Worm (Caenorhabditis elegans) whole organism, L3 larva: ENCODE measurements around the gene R03D7.2.
A peak's percentile ranks its signal among the peaks of the same experiment; 100 is the strongest.

Source experiments
- aly-2 ChIP-seq: fragments of 150-350 bp; optimal IDR thresholded peaks from 2 replicates; lab custom pipeline; 2014; ENCODE audit warnings: missing biosample characterization, missing genetic modification characterization
- ama-1 ChIP-seq: fragments of 150-350 bp; optimal IDR thresholded peaks from 2 replicates; lab custom pipeline; 2018
- ceh-16 ChIP-seq: sonication (generic microtip); optimal IDR thresholded peaks from 2 replicates; lab custom pipeline; 2017; ENCODE audit warnings: missing biosample characterization, missing genetic modification characterization
- ceh-82 ChIP-seq: fragments of 150-350 bp; optimal IDR thresholded peaks from 2 replicates; lab custom pipeline; 2014; ENCODE audit warnings: missing biosample characterization, missing genetic modification characterization
- daf-12 ChIP-seq: fragments of 150-350 bp; optimal IDR thresholded peaks from 2 replicates; lab custom pipeline; 2014; ENCODE audit warnings: missing biosample characterization, missing genetic modification reagents, missing genetic modification characterization
- egl-27 ChIP-seq: sonication (generic microtip); optimal IDR thresholded peaks from 4 replicates; lab custom pipeline; 2017; ENCODE audit warnings: missing biosample characterization, missing genetic modification reagents, missing genetic modification characterization
- egl-5 ChIP-seq: fragments of 150-350 bp; optimal IDR thresholded peaks from 2 replicates; lab custom pipeline; 2017; ENCODE audit warnings: missing biosample characterization, missing genetic modification reagents, missing genetic modification characterization, inconsistent platforms
- elt-1 ChIP-seq: fragments of 150-350 bp; optimal IDR thresholded peaks from 2 replicates; lab custom pipeline; 2014; ENCODE audit warnings: missing biosample characterization, missing genetic modification characterization
- elt-3 ChIP-seq, 3 experiments: fragments of 150-350 bp in 1 of 3; sonication (generic microtip) in 2 of 3; optimal IDR thresholded peaks; 2 replicates in 2 of 3; 4 replicates in 1 of 3; lab custom pipeline; 2014 to 2017; ENCODE audit warnings: missing biosample characterization in 3 of 3, missing genetic modification characterization in 3 of 3
- fkh-10 ChIP-seq: sonication (generic microtip); optimal IDR thresholded peaks from 2 replicates; lab custom pipeline; 2017; ENCODE audit warnings: missing biosample characterization, missing genetic modification reagents, missing genetic modification characterization
- fos-1 ChIP-seq: fragments of 150-350 bp; optimal IDR thresholded peaks from 2 replicates; lab custom pipeline; 2014; ENCODE audit warnings: missing biosample characterization, missing genetic modification characterization
- hmg-11 ChIP-seq: sonication (generic microtip); optimal IDR thresholded peaks from 2 replicates; lab custom pipeline; 2016; ENCODE audit warnings: missing genetic modification characterization, missing compliant biosample characterization
- lin-15B ChIP-seq: fragments of 150-350 bp; optimal IDR thresholded peaks from 2 replicates; lab custom pipeline; 2014; ENCODE audit warnings: missing biosample characterization, missing genetic modification characterization
- lin-39 ChIP-seq: fragments of 150-350 bp; optimal IDR thresholded peaks from 2 replicates; lab custom pipeline; 2018; ENCODE audit warnings: missing biosample characterization, missing genetic modification reagents, missing genetic modification characterization
- lsy-12 ChIP-seq: sonication (generic microtip); optimal IDR thresholded peaks from 2 replicates; lab custom pipeline; 2016; ENCODE audit warnings: mild to moderate bottlenecking, missing genetic modification characterization, missing compliant biosample characterization
- mdl-1 ChIP-seq: fragments of 150-350 bp; optimal IDR thresholded peaks from 2 replicates; lab custom pipeline; 2014; ENCODE audit warnings: missing biosample characterization, missing genetic modification characterization
- nfya-1 ChIP-seq: sonication (generic microtip); optimal IDR thresholded peaks from 2 replicates; lab custom pipeline; 2017; ENCODE audit warnings: missing genetic modification characterization, mild to moderate bottlenecking, missing compliant biosample characterization, antibody characterized with exemption, moderate library complexity; ENCODE audit not compliant: insufficient read depth
- nhr-11 ChIP-seq: fragments of 150-350 bp; optimal IDR thresholded peaks from 2 replicates; lab custom pipeline; 2014; ENCODE audit warnings: missing biosample characterization, missing genetic modification characterization
- nhr-12 ChIP-seq: fragments of 150-350 bp; optimal IDR thresholded peaks from 2 replicates; lab custom pipeline; 2014; ENCODE audit warnings: missing biosample characterization, missing genetic modification characterization
- nhr-23 ChIP-seq: fragments of 150-350 bp; optimal IDR thresholded peaks from 2 replicates; lab custom pipeline; 2014; ENCODE audit warnings: missing biosample characterization, missing genetic modification reagents, missing genetic modification characterization
- nhr-237 ChIP-seq: fragments of 150-350 bp; optimal IDR thresholded peaks from 2 replicates; lab custom pipeline; 2014; ENCODE audit warnings: missing biosample characterization, missing genetic modification characterization
- nhr-25 ChIP-seq: sonication (generic microtip); optimal IDR thresholded peaks from 2 replicates; lab custom pipeline; 2017; ENCODE audit warnings: missing biosample characterization, missing genetic modification characterization
- nhr-28 ChIP-seq: fragments of 150-350 bp; optimal IDR thresholded peaks from 2 replicates; lab custom pipeline; 2014; ENCODE audit warnings: missing biosample characterization, missing genetic modification characterization
- nhr-43 ChIP-seq: sonication (generic microtip); optimal IDR thresholded peaks from 2 replicates; lab custom pipeline; 2016; ENCODE audit warnings: mild to moderate bottlenecking, missing genetic modification characterization, missing compliant biosample characterization; ENCODE audit not compliant: poor library complexity, severe bottlenecking
- nhr-67 ChIP-seq: fragments of 150-350 bp; optimal IDR thresholded peaks from 2 replicates; lab custom pipeline; 2014; ENCODE audit warnings: missing biosample characterization, missing genetic modification characterization
- nhr-76 ChIP-seq: fragments of 150-350 bp; sonication (generic microtip); optimal IDR thresholded peaks from 5 replicates; lab custom pipeline; 2014; ENCODE audit warnings: missing biosample characterization, missing genetic modification characterization
- pha-4 ChIP-seq: fragments of 150-350 bp; optimal IDR thresholded peaks from 2 replicates; lab custom pipeline; 2014; ENCODE audit warnings: missing biosample characterization, missing genetic modification reagents, missing genetic modification characterization
- pqm-1 ChIP-seq: fragments of 150-350 bp; optimal IDR thresholded peaks from 2 replicates; lab custom pipeline; 2017; ENCODE audit warnings: missing biosample characterization, missing genetic modification characterization, inconsistent platforms
- skn-1 ChIP-seq: fragments of 150-350 bp; optimal IDR thresholded peaks from 2 replicates; lab custom pipeline; 2014; ENCODE audit warnings: missing biosample characterization, missing genetic modification characterization
- snpc-4 ChIP-seq: fragments of 150-350 bp; optimal IDR thresholded peaks from 2 replicates; lab custom pipeline; 2014; ENCODE audit warnings: missing biosample characterization, missing genetic modification characterization
- tbx-2 ChIP-seq: sonication (generic microtip); optimal IDR thresholded peaks from 2 replicates; lab custom pipeline; 2016; ENCODE audit warnings: mild to moderate bottlenecking, missing genetic modification characterization, missing compliant biosample characterization
- unc-39 ChIP-seq: sonication (generic microtip); optimal IDR thresholded peaks from 4 replicates; lab custom pipeline; 2017; ENCODE audit warnings: missing biosample characterization, missing genetic modification characterization
- unc-62 ChIP-seq: fragments of 150-350 bp; sonication (generic microtip); optimal IDR thresholded peaks from 4 replicates; lab custom pipeline; 2014; ENCODE audit warnings: missing biosample characterization, missing genetic modification reagents, missing genetic modification characterization
- zag-1 ChIP-seq: fragments of 150-350 bp; optimal IDR thresholded peaks from 2 replicates; lab custom pipeline; 2014; ENCODE audit warnings: missing biosample characterization, missing genetic modification characterization
- ztf-11 ChIP-seq: fragments of 150-350 bp; optimal IDR thresholded peaks from 2 replicates; lab custom pipeline; 2014; ENCODE audit warnings: missing biosample characterization, missing genetic modification characterization
- ztf-4 ChIP-seq: fragments of 150-350 bp; optimal IDR thresholded peaks from 2 replicates; lab custom pipeline; 2014; ENCODE audit warnings: missing biosample characterization, missing genetic modification characterization

Gene R03D7.2

DNA sequence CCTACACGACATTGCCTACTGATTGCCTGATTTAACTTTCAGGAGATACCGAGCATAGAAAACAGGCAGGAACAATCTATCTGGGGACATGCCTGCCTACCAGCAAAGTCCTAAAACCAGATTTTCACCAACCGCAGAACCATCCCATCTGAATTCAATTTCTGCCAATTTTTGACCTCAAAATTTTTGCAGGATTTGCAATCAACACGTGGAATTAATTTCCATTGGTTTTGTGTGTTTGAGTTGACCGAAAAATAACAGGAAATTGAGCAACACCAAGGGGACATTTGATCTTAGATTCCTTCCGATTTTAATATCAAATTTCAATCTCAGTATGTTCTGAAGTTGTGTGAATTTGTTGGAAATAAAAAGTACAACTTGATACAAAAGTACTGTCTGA, 36.0 kb downstream of the R03D7.2 start:
- TF ChIP-seq tbx-2 (tag; lab: Kevin White, UChicago) (no peak), nhr-237 (tag; lab: Kevin White, UChicago) (no peak), nhr-11 (tag; lab: Kevin White, UChicago) (no peak), daf-12 (tag; lab: Kevin White, UChicago) (no peak), ama-1 (lab: Kevin White, UChicago) (no peak), aly-2 (no peak), unc-39 (tag; lab: Kevin White, UChicago) (no peak), egl-5 (tag; lab: Kevin White, UChicago) (no peak)

DNA sequence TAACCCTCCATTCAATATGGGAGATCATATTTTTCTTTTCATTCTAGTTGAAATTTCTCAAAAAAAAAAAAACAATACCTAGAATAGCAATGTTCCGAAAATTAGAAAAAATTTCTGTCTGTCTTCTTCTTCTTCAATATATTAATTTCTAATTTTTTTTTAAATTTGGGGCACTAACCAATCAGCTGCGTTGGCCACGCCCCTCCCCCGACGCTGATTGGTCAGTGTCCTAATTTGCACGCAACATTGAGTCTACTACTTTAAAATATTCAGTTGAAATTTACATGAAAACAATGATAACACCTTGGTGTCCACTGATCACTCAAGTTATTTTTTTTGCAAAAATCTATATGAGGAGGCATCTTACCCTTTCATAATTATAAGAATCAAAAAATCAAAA, 39.0 kb downstream of the R03D7.2 start:
- peak; percentile 71 for TF ChIP-seq nfya-1 (tag; lab: Kevin White, UChicago)
- no peak for TF ChIP-seq elt-3 (tag; optimal IDR thresholded peaks at IDR 0.05; lab: Kevin White, UChicago)
- no peak for TF ChIP-seq nhr-76 (tag; lab: Kevin White, UChicago)
- TF ChIP-seq mdl-1 (tag; lab: Kevin White, UChicago) = no peak
- TF ChIP-seq nhr-25 (tag; lab: Kevin White, UChicago) = no peak
- TF ChIP-seq aly-2 = no peak
- no peak for TF ChIP-seq tbx-2 (tag; lab: Kevin White, UChicago)

DNA sequence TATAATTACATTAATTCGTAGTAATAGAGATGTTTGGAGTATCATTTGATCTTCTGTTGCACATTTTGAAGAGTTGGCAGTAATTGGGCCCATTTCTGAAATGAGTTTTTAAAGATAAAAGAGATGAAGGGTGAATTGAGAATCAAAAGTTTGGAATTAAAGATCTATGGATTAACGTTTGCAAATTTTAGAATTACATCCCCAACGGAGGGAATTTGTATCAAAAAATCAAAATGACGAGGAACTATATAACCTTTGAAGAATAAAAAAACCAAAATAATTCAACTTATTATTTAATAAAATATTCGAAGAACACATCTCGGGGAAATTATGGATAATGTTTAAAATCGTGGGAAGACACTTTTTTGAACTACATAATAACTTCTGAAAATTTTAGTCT, 40.0 kb downstream of the R03D7.2 start, which contains the start of gene sra-10:
Gene sra-10 (minus strand): TSS at position 101 of the 400 bp plus-strand sequence.
- no peak for TF ChIP-seq daf-12 (tag; lab: Kevin White, UChicago)
- TF ChIP-seq ama-1 (lab: Kevin White, UChicago) = no peak
- no peak for TF ChIP-seq lsy-12 (tag; lab: Kevin White, UChicago)
- TF ChIP-seq tbx-2 (tag; lab: Kevin White, UChicago) = no peak
- TF ChIP-seq aly-2 = no peak
- TF ChIP-seq elt-3 (tag; optimal IDR thresholded peaks at IDR 0.05; lab: Kevin White, UChicago) = no peak
- no peak for TF ChIP-seq hmg-11 (tag; lab: Kevin White, UChicago)
- no peak for TF ChIP-seq pha-4
- no peak for TF ChIP-seq nhr-11 (tag; lab: Kevin White, UChicago)
- TF ChIP-seq elt-1 (tag; lab: Kevin White, UChicago) = no peak
- TF ChIP-seq egl-5 (tag; lab: Kevin White, UChicago) = no peak
- TF ChIP-seq nfya-1 (tag; lab: Kevin White, UChicago) = no peak
- TF ChIP-seq, all 47 proteins: peak for 0

DNA sequence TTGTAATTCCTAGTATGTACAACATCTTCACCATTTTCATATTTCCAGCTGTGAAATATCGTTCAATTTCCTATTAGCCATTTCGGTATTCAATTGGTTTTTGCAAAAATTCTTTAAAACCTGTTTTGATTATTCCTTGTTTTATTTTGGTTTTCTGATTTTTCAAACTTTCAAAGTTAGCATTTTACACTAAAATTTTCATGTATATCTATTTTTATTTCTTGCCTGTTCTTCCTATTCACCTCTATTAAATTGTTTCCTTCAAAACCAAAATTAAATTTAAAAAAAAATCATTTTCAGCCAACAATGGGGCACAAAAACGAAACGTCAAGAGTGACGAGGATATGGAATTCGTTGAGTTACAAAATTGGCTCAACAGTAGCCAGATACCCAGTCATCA, 46.0 kb downstream of the R03D7.2 start, which contains the start of gene ptr-8:
Gene ptr-8 (plus strand): TSS at position 301 of the 400 bp plus-strand sequence.
- TF ChIP-seq nhr-28 = no peak
- no peak for TF ChIP-seq nfya-1 (tag; lab: Kevin White, UChicago)
- TF ChIP-seq ceh-16 = no peak
- TF ChIP-seq egl-27 (tag; lab: Kevin White, UChicago) = no peak
- TF ChIP-seq nhr-12 (tag; lab: Kevin White, UChicago) = no peak
- TF ChIP-seq aly-2 = no peak
- no peak for TF ChIP-seq unc-39 (tag; lab: Kevin White, UChicago)
- no peak for TF ChIP-seq ztf-4

DNA sequence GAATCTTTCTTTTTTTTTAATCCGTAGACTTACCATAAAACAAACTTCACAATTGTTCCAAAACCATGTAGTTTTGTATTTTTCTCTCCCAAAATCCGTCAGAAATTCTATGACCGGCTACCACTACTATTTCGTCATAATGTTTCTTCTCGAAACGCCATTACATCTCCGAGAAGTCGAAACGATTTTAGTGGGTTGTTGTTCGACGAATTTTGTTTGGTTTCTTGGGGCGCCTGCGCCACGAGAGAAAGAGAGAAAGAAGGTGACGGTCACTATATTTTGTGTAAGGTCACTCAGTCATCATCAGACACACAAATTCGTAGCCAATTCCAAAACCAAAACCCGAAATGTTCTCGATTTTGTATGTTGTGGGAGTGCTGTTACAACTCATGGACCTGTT, 47.9 kb downstream of the R03D7.2 start:
- peak; percentile 16 for TF ChIP-seq egl-5 (tag; lab: Kevin White, UChicago)
- peak; percentile 75 for TF ChIP-seq nhr-23 (tag; lab: Kevin White, UChicago)
- TF ChIP-seq nhr-25 (tag; lab: Kevin White, UChicago) = peak; percentile 69
- no peak for TF ChIP-seq fkh-10 (GFP tag; lab: Kevin White, UChicago)
- TF ChIP-seq, all 47 proteins: peak for 3

DNA sequence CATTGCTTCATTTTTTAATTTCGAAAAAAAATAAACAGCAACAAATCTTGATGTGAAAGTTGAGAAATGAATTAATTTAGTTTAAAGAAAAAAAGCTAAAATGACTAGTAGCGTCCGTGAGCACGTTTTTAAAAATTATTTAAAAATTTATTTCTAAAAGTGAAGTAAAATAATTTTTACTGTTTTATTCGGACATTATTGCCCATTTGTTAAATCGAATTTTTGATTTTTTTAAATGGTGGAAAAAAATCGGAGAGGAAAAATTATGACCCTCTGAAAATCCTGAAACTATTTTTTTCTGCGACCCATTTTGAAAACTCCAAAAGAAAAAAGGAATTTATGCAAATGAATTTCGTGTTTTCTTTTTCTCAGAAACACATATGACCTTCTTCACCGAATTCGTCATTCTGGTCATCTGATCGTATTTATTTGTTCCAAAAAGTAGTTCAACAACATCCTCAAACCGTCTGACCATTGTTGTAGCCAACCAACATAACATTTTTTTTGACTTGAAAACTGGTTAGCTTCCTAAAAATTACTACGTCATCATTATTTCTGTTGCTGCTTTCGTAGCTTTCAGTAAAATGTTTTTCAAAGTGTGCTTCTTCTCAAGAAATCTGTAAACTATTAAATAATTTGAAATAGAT, 49.0 kb downstream of the R03D7.2 start, which contains the start of gene F44F4.3:
Gene F44F4.3 (minus strand): TSS at position 51 of the 647 bp plus-strand sequence.
- TF ChIP-seq nhr-23 (tag; lab: Kevin White, UChicago) = peak; percentile 68
- no peak for TF ChIP-seq lin-39 (tag; lab: Kevin White, UChicago)

DNA sequence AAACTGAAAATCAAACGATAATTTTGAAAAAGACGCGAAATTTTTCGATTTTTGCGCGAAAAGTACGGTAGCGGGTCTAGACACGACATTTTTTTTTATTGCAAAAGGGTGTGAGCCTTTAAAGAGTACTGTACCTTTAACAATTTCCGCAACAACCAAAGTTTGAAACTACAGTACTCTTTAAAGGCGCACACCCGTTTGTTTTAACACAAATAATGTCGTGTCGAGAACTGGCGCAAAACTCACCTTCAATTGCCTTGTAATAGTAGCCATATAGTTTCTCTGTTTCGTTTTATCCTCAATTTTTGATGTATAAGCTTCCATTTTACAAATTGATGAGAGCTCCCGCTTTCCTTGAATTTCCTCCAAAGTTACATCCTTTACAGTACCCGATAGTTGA, 49.7 kb downstream of the R03D7.2 start:
- TF ChIP-seq unc-62 (GFP tag; lab: Kevin White, UChicago) = no peak
- TF ChIP-seq skn-1 (tag; lab: Kevin White, UChicago) = no peak
- TF ChIP-seq egl-5 (tag; lab: Kevin White, UChicago) = no peak
- TF ChIP-seq pqm-1 (tag; lab: Kevin White, UChicago) = no peak
- no peak for TF ChIP-seq unc-39 (tag; lab: Kevin White, UChicago)
- TF ChIP-seq lin-15B = no peak
- no peak for TF ChIP-seq ama-1 (lab: Kevin White, UChicago)
- no peak for TF ChIP-seq ceh-82
- no peak for TF ChIP-seq nhr-43 (tag; lab: Kevin White, UChicago)
- TF ChIP-seq zag-1 (tag; lab: Kevin White, UChicago) = no peak
- no peak for TF ChIP-seq egl-27 (tag; lab: Kevin White, UChicago)
- no peak for TF ChIP-seq aly-2
- no peak for TF ChIP-seq ztf-11 (tag; lab: Kevin White, UChicago)
- no peak for TF ChIP-seq fkh-10 (GFP tag; lab: Kevin White, UChicago)
- no peak for TF ChIP-seq fos-1 (tag; lab: Kevin White, UChicago)
- no peak for TF ChIP-seq snpc-4
- no peak for TF ChIP-seq elt-1 (tag; lab: Kevin White, UChicago)
- TF ChIP-seq nhr-67 = no peak
- TF ChIP-seq nhr-23 (tag; lab: Kevin White, UChicago) = no peak
- TF ChIP-seq nhr-25 (tag; lab: Kevin White, UChicago) = no peak
